Fruit fly (Drosophila melanogaster) whole organism, embryonic: Measurements from ENCODE around the gene Spn85F.

ENCODE experiments used
- Abd-B ChIP-seq: fragments of 200-800 bp; sonication (Bioruptor generic); optimal IDR thresholded peaks from 2 replicates; lab custom pipeline; 2018; ENCODE audit warnings: missing biosample characterization, mild to moderate bottlenecking, missing genetic modification characterization, moderate library complexity
- Awh ChIP-seq: fragments of 200-800 bp; sonication (Bioruptor generic); IDR thresholded peaks from 2 replicates; pipeline ENCODE4, ENCODE4 v1.3.6; 2022; ENCODE audit warnings: missing biosample characterization, missing genetic modification characterization
- CG10209 ChIP-seq: fragments of 200-800 bp; sonication (Bioruptor generic); optimal IDR thresholded peaks from 3 replicates; lab custom pipeline; 2017; ENCODE audit warnings: missing biosample characterization, mild to moderate bottlenecking, missing genetic modification characterization, missing genetic modification reagents
- CG11560 ChIP-seq: fragments of 200-800 bp; sonication (Bioruptor generic); IDR thresholded peaks from 3 replicates; pipeline ENCODE4 v1.3.6; 2022; ENCODE audit warnings: missing biosample characterization, missing genetic modification characterization
- CG13624 ChIP-seq: fragments of 200-800 bp; sonication (Bioruptor generic); optimal IDR thresholded peaks from 2 replicates; lab custom pipeline; 2016; ENCODE audit warnings: missing biosample characterization, missing genetic modification characterization
- CG13775 ChIP-seq: fragments of 200-800 bp; sonication (Bioruptor generic); optimal IDR thresholded peaks from 3 replicates; lab custom pipeline; 2017; ENCODE audit warnings: missing biosample characterization, mild to moderate bottlenecking, missing genetic modification characterization
- CG14014 ChIP-seq: fragments of 200-800 bp; sonication (Bioruptor generic); IDR thresholded peaks from 2 replicates; pipeline ENCODE4 v1.3.6; 2022; ENCODE audit warnings: missing biosample characterization, missing genetic modification characterization
- CG14860 ChIP-seq: fragments of 200-800 bp; sonication (Bioruptor generic); IDR thresholded peaks from 3 replicates; pipeline ENCODE4 v1.3.6; 2022; ENCODE audit warnings: missing biosample characterization, missing genetic modification characterization; ENCODE audit not compliant: partially characterized antibody
- CG15479 ChIP-seq: fragments of 200-800 bp; sonication (Bioruptor generic); optimal IDR thresholded peaks from 3 replicates; lab custom pipeline; 2019; ENCODE audit warnings: missing biosample characterization, mild to moderate bottlenecking, missing genetic modification characterization, moderate library complexity
- CG17385 ChIP-seq: fragments of 200-800 bp; sonication (Bioruptor generic); optimal IDR thresholded peaks from 3 replicates; lab custom pipeline; 2018; ENCODE audit warnings: missing biosample characterization, mild to moderate bottlenecking, missing genetic modification characterization
- CG18262 ChIP-seq: fragments of 200-800 bp; optimal IDR thresholded peaks from 3 replicates; lab custom pipeline; 2019; ENCODE audit warnings: missing biosample characterization, mild to moderate bottlenecking, missing genetic modification characterization, moderate library complexity
- CG32532 ChIP-seq: fragments of 200-800 bp; sonication (Bioruptor generic); IDR thresholded peaks from 2 replicates; pipeline ENCODE4 v1.3.6; 2022; ENCODE audit warnings: missing biosample characterization, missing genetic modification characterization
- CG4360 ChIP-seq: fragments of 200-800 bp; sonication (Bioruptor generic); IDR thresholded peaks from 2 replicates; pipeline ENCODE4 v1.3.6; 2022; ENCODE audit warnings: missing biosample characterization, missing genetic modification characterization
- CG5245 ChIP-seq: fragments of 200-800 bp; sonication (Bioruptor generic); optimal IDR thresholded peaks from 3 replicates; lab custom pipeline; 2016; ENCODE audit warnings: missing biosample characterization, missing genetic modification characterization
- Dbx ChIP-seq: fragments of 200-800 bp; sonication (Bioruptor generic); IDR thresholded peaks from 3 replicates; pipeline ENCODE4 v1.3.6; 2022; ENCODE audit warnings: missing biosample characterization, missing genetic modification characterization
- Dip2 ChIP-seq: fragments of 200-800 bp; sonication (Bioruptor generic); IDR thresholded peaks from 2 replicates; pipeline ENCODE4 v1.3.6; 2022; ENCODE audit warnings: missing biosample characterization, missing genetic modification characterization
- E2f1 ChIP-seq: fragments of 200-800 bp; sonication (Bioruptor generic); IDR thresholded peaks from 2 replicates; pipeline ENCODE4 v1.3.6; 2022; ENCODE audit warnings: missing biosample characterization, missing genetic modification characterization
- ERR ChIP-seq: fragments of 200-800 bp; sonication (Bioruptor generic); optimal IDR thresholded peaks from 2 replicates; lab custom pipeline; 2016; ENCODE audit warnings: missing biosample characterization, missing genetic modification characterization
- Eip74EF ChIP-seq, 2 experiments: fragments of 200-800 bp in 1 of 2; fragments of >200 bp in 1 of 2; sonication (Bioruptor generic) in 1 of 2; optimal IDR thresholded peaks; 2 replicates each; lab custom pipeline; 2017 to 2019; ENCODE audit warnings: missing biosample characterization in 2 of 2, missing genetic modification characterization in 2 of 2, mild to moderate bottlenecking in 1 of 2, moderate library complexity in 1 of 2
- Ets65A ChIP-seq: fragments of 200-800 bp; sonication (Bioruptor generic); peaks from one replicate; lab custom pipeline; 2016; ENCODE audit warnings: missing biosample characterization, missing genetic modification characterization
- H2.0 ChIP-seq: fragments of 200-800 bp; sonication (Bioruptor generic); IDR thresholded peaks from 2 replicates; pipeline ENCODE4 v1.3.6; 2022; ENCODE audit warnings: missing biosample characterization, missing genetic modification characterization
- Hand ChIP-seq: fragments of 200-800 bp; sonication (Bioruptor generic); optimal IDR thresholded peaks from 2 replicates; lab custom pipeline; 2017; ENCODE audit warnings: mild to moderate bottlenecking, missing biosample characterization, missing genetic modification reagents, missing genetic modification characterization
- Hr39 ChIP-seq: fragments of >200 bp; optimal IDR thresholded peaks from 2 replicates; lab custom pipeline; 2017
- Lim3 ChIP-seq: fragments of 200-800 bp; sonication (Bioruptor generic); IDR thresholded peaks from 2 replicates; pipeline ENCODE4 v1.3.6; 2022; ENCODE audit warnings: missing biosample characterization, missing genetic modification characterization
- MBD-R2 ChIP-seq: fragments of 200-800 bp; sonication (Bioruptor generic); IDR thresholded peaks from 2 replicates; pipeline ENCODE4 v1.3.6; 2022; ENCODE audit warnings: missing biosample characterization, missing genetic modification characterization
- Med ChIP-seq: fragments of 200-800 bp; sonication (Bioruptor generic); peaks from one replicate; lab custom pipeline; 2016; ENCODE audit warnings: missing biosample characterization, missing genetic modification characterization, mild to moderate bottlenecking, inconsistent platforms, moderate library complexity
- Opbp ChIP-seq: fragments of 200-800 bp; sonication (Bioruptor generic); IDR thresholded peaks from 3 replicates; pipeline ENCODE4 v1.3.6; 2022; ENCODE audit warnings: missing biosample characterization, missing genetic modification characterization; ENCODE audit not compliant: partially characterized antibody
- Usf ChIP-seq: fragments of 200-800 bp; sonication (Bioruptor generic); optimal IDR thresholded peaks from 2 replicates; lab custom pipeline; 2017; ENCODE audit warnings: missing genotype, missing biosample characterization, missing genetic modification characterization
- YL-1 ChIP-seq: fragments of 200-800 bp; sonication (Bioruptor generic); optimal IDR thresholded peaks from 3 replicates; lab custom pipeline; 2017; ENCODE audit warnings: missing biosample characterization, mild to moderate bottlenecking, missing genetic modification characterization
- btn ChIP-seq: fragments of 200-800 bp; sonication (Bioruptor generic); optimal IDR thresholded peaks from 2 replicates; lab custom pipeline; 2016; ENCODE audit warnings: missing biosample characterization, missing genetic modification characterization
- chinmo ChIP-seq: fragments of 200-800 bp; sonication (Bioruptor generic); IDR thresholded peaks from 4 replicates; pipeline ENCODE4 v1.3.6; 2022; ENCODE audit warnings: missing biosample characterization, missing genetic modification characterization; ENCODE audit not compliant: partially characterized antibody
- crol ChIP-seq: fragments of 200-800 bp; sonication (Bioruptor generic); IDR thresholded peaks from 2 replicates; pipeline ENCODE4 v1.3.6; 2022; ENCODE audit warnings: missing biosample characterization, missing genetic modification characterization
- en ChIP-seq: fragments of 200-800 bp; sonication (Bioruptor generic); optimal IDR thresholded peaks from 2 replicates; lab custom pipeline; 2016; ENCODE audit warnings: missing biosample characterization, missing genetic modification characterization
- eyg ChIP-seq: fragments of 200-800 bp; sonication (Bioruptor generic); optimal IDR thresholded peaks from 3 replicates; lab custom pipeline; 2016; ENCODE audit warnings: missing biosample characterization, missing genetic modification characterization
- gcm ChIP-seq: fragments of 200-800 bp; sonication (Bioruptor generic); optimal IDR thresholded peaks from 2 replicates; lab custom pipeline; 2019; ENCODE audit warnings: missing biosample characterization, mild to moderate bottlenecking, missing genetic modification characterization, moderate library complexity
- hth ChIP-seq: fragments of >200 bp; optimal IDR thresholded peaks from 2 replicates; lab custom pipeline; 2017; ENCODE audit warnings: inconsistent platforms
- mld ChIP-seq: fragments of 200-800 bp; sonication (Bioruptor generic); IDR thresholded peaks from 3 replicates; pipeline ENCODE4 v1.3.6; 2022; ENCODE audit warnings: missing biosample characterization, missing genetic modification characterization; ENCODE audit not compliant: partially characterized antibody
- pan ChIP-seq, 4 experiments: fragments of >200 bp in 3 of 4; fragments of 200-800 bp in 1 of 4; sonication (Bioruptor generic) in 1 of 4; optimal IDR thresholded peaks in 3 of 4; IDR thresholded peaks in 1 of 4; 2 replicates each; pipeline versions ENCODE4 v1.3.6 to Lab custom; 2017 to 2022; ENCODE audit warnings: missing biosample characterization in 2 of 4, missing genetic modification characterization in 2 of 4, mixed read lengths in 1 of 4
- so ChIP-seq: fragments of 200-800 bp; sonication (Bioruptor generic); IDR thresholded peaks from 3 replicates; pipeline ENCODE4 v1.3.6; 2022; ENCODE audit warnings: missing biosample characterization, missing genetic modification characterization
- sob ChIP-seq: fragments of 200-800 bp; sonication (Bioruptor generic); IDR thresholded peaks from 2 replicates; pipeline ENCODE4 v1.3.6; 2022; ENCODE audit warnings: missing biosample characterization, missing genetic modification characterization
- sr ChIP-seq: fragments of 200-800 bp; sonication (Bioruptor generic); IDR thresholded peaks from 3 replicates; pipeline ENCODE4 v1.3.6; 2022; ENCODE audit warnings: missing biosample characterization, missing genetic modification characterization
- toy ChIP-seq: fragments of 200-800 bp; sonication (Bioruptor generic); IDR thresholded peaks from 2 replicates; pipeline ENCODE4 v1.3.6; 2022; ENCODE audit warnings: missing biosample characterization, missing genetic modification characterization
- ttk ChIP-seq: fragments of 200-800 bp; sonication (Bioruptor generic); IDR thresholded peaks from 2 replicates; pipeline ENCODE4 v2.1.2; 2022; ENCODE audit warnings: missing biosample characterization, missing genetic modification characterization
- vvl ChIP-seq: fragments of 200-800 bp; sonication (Bioruptor generic); IDR thresholded peaks from 2 replicates; pipeline ENCODE4 v1.3.6; 2022; ENCODE audit warnings: missing biosample characterization, missing genetic modification characterization
- zen ChIP-seq: fragments of 200-800 bp; sonication (Bioruptor generic); optimal IDR thresholded peaks from 3 replicates; lab custom pipeline; 2018; ENCODE audit warnings: missing biosample characterization, mild to moderate bottlenecking, missing genetic modification characterization, moderate library complexity

Spn85F gene

dm6 chr3R:9950984-9951383 lies 46.0 kb upstream of the Spn85F start:
- TF ChIP-seq Dbx (no peak), Awh (GFP tag; lab: Robert Waterston, UW) (0 out of 2 replicates have a peak, but pooled peaks have one; percentile 9), Ets65A (GFP tag; lab: Kevin White, UChicago) (peak; percentile 2), mld (GFP tag; lab: Robert Waterston, UW) (0 out of 3 replicates have a peak, but pooled peaks have one; percentile 14), CG17385 (GFP tag; lab: Kevin White, UChicago) (no peak), toy (GFP tag; lab: Robert Waterston, UW) (no peak), CG10209 (GFP tag; lab: Kevin White, UChicago) (no peak), hth (lab: Kevin White, UChicago) (no peak), CG14014 (GFP tag; lab: Robert Waterston, UW) (0 out of 2 replicates have a peak, but pooled peaks have one; percentile 5), CG15479 (GFP tag; lab: Kevin White, UChicago) (no peak), btn (no peak), CG13624 (GFP tag; lab: Kevin White, UChicago) (no peak), MBD-R2 (GFP tag; lab: Robert Waterston, UW) (no peak), Abd-B (GFP tag; lab: Kevin White, UChicago) (no peak), Dip2 (GFP tag; lab: Robert Waterston, UW) (0 out of 2 replicates have a peak, but pooled peaks have one; percentile 26), Usf (GFP tag; lab: Kevin White, UChicago) (no peak), Med (GFP tag; lab: Kevin White, UChicago) (no peak), crol (GFP tag; lab: Robert Waterston, UW) (0 out of 2 replicates have a peak, but pooled peaks have one; percentile 15), eyg (GFP tag; lab: Kevin White, UChicago) (no peak)
- TF ChIP-seq, all 482 proteins: peak for 6

dm6 chr3R:9951679-9952078 lies 45.3 kb upstream of the Spn85F start:
- TF ChIP-seq gcm (no peak), so (GFP tag; lab: Robert Waterston, UW) (0 out of 3 replicates have a peak, but pooled peaks have one; percentile 14), Lim3 (no peak), CG4360 (GFP tag; lab: Robert Waterston, UW) (no peak), vvl (GFP tag; lab: Robert Waterston, UW) (peak; percentile 37; the same call in 1 of the 2 replicates), chinmo (GFP tag; lab: Robert Waterston, UW) (0 out of 4 replicates have a peak, but pooled peaks have one; percentile 39), ttk (GFP tag; lab: Robert Waterston, UW) (0 out of 2 replicates have a peak, but pooled peaks have one; percentile 5), CG5245 (GFP tag; lab: Kevin White, UChicago) (no peak), CG32532 (GFP tag; lab: Robert Waterston, UW) (0 out of 2 replicates have a peak, but pooled peaks have one; percentile 27), pan (optimal IDR thresholded peaks at IDR 0.05; lab: Kevin White, UChicago) (no peak), pan (GFP tag; optimal IDR thresholded peaks at IDR 0.05 in 1 of 2, IDR thresholded peaks at IDR 0.05 in 1 of 2) (no peak), ERR (no peak), YL-1 (GFP tag; lab: Kevin White, UChicago) (no peak), sob (0 out of 2 replicates have a peak, but pooled peaks have one; percentile 34), Hand (GFP tag; lab: Kevin White, UChicago) (no peak), CG18262 (no peak), H2.0 (no peak), sr (GFP tag; lab: Robert Waterston, UW) (peak; percentile 80), CG11560 (tag; lab: Robert Waterston, UW) (no peak), Hr39 (lab: Kevin White, UChicago) (peak; percentile 21), CG13775 (GFP tag; lab: Kevin White, UChicago) (no peak), Eip74EF (GFP tag; optimal IDR thresholded peaks at IDR 0.05; lab: Kevin White, UChicago) (no peak), CG14860 (no peak), zen (tag; lab: Kevin White, UChicago) (no peak), Opbp (GFP tag; lab: Robert Waterston, UW) (no peak), crol (GFP tag; lab: Robert Waterston, UW) (peak; percentile 66), E2f1 (GFP tag; lab: Robert Waterston, UW) (no peak), hth (lab: Kevin White, UChicago) (no peak), en (GFP tag; lab: Kevin White, UChicago) (no peak)
